Fruit fly (Drosophila melanogaster): ENCODE measurements around the gene RfC3.

The RfC3 gene

DNA sequence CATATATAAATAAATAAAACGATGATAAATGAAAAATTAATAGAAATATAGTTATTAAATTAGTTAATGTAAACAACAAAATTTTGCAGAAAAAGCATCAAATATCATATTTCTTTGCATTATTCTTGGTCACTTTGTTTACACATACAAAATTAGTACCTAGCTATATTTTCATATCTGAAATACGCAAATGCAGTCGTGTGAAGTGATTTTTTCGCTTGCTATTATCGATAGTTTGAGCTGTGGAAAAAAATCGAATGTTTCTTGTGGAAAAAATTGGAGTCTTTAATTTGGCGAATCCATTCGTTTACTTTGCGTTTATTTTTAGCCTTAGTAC, 22.5 kb upstream of the RfC3 start, which contains the start of gene Cnot4:
Gene Cnot4, plus strand, starts transcription at position 229 of the 337 bp plus-strand sequence.
- TF ChIP-seq noc (tag; optimal IDR thresholded peaks at IDR 0.05), result no peak

dm6 chr2L:10396877-10397587, 22.0 kb upstream of the RfC3 start:
- no peak for TF ChIP-seq noc (tag; optimal IDR thresholded peaks at IDR 0.05)

DNA sequence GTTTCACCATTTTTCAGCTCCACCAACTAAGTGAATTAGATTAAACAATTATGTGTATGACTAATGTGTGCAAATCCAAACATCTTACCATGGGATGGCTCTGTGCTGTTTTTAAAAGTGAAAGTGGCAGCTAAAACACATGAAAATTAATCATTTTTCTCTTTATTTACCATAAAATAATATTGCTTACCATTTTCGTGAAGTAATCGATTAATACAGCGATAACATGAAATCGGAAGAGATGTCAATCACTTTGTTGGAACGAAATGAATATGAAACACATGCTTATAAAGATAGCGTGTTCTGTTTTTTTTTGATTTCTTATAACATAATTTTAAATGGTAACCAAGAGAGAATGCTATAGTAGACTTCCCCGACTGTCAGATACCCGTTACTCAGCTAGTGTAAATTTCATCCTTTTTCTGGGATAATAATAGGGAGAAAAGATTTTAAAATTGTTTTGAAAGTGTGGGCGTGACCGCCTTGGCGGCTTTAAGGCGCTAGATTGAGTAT, 15.1 kb upstream of the RfC3 start:
- no peak for TF ChIP-seq noc (tag; optimal IDR thresholded peaks at IDR 0.05)

DNA sequence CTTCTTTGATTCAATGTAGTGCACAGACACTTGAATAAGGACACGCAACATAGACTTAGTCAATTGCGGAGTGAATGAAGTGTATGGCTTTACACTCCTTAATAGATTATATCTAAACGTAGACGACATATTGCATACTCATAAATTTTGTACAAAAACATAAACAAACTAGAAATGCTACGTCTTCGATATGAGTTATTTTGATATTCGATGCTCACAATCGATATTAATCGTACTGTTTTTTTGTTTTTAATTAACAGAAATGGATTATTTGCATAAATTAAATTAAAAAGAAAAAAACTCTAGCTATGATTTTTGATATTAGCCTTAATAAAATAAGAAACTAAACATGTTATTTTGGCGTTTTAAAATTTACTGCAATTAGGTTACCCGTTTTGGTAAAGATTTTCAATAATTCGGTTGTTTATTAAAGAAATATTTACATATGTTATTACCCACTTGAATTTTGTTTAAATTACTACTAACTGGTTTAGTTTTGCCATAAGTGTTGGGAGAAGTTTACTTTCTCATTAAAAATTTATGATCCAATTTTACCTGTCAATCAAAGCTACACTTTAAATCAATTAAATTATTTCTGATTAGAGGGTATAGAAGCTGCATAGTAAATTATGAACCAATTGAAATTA, 13.9 kb upstream of the RfC3 start, which contains the start of the genes CG17768, LSm-4 and Ir31a:
Gene CG17768, minus strand, starts transcription at position 196 of the 647 bp plus-strand sequence.
Gene LSm-4, minus strand, starts transcription at position 196 of the 647 bp plus-strand sequence.
Gene Ir31a, plus strand, starts transcription at position 558 of the 647 bp plus-strand sequence.
- TF ChIP-seq noc (tag; optimal IDR thresholded peaks at IDR 0.05), result no peak

DNA sequence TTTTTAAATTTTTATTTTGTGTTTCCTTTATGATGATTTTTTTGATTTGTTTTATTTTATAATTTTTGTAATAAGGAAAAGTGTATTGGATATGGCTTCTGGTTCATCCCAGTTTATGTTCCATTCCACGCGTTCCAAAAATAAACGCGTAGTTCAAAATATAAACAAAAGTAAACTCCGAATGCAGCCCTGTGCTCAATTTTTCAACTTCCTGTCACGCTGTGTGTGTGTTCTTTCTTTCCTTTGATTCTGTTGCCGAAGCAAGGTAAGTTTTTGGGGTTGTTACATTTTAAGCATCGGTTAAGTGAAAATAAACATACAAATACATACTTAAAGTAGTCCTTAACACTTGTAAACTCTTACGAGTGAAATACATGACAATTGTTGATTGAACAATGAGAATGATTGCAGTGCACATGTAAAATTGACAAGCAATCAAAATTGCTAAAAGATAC, 10.8 kb upstream of the RfC3 start, which contains the start of the genes Ip259 and RpS27A:
Gene Ip259, plus strand, starts transcription at position 231 of the 455 bp plus-strand sequence.
Gene RpS27A, plus strand, starts transcription at position 231 of the 455 bp plus-strand sequence.
- TF ChIP-seq noc (tag; optimal IDR thresholded peaks at IDR 0.05), result no peak

DNA sequence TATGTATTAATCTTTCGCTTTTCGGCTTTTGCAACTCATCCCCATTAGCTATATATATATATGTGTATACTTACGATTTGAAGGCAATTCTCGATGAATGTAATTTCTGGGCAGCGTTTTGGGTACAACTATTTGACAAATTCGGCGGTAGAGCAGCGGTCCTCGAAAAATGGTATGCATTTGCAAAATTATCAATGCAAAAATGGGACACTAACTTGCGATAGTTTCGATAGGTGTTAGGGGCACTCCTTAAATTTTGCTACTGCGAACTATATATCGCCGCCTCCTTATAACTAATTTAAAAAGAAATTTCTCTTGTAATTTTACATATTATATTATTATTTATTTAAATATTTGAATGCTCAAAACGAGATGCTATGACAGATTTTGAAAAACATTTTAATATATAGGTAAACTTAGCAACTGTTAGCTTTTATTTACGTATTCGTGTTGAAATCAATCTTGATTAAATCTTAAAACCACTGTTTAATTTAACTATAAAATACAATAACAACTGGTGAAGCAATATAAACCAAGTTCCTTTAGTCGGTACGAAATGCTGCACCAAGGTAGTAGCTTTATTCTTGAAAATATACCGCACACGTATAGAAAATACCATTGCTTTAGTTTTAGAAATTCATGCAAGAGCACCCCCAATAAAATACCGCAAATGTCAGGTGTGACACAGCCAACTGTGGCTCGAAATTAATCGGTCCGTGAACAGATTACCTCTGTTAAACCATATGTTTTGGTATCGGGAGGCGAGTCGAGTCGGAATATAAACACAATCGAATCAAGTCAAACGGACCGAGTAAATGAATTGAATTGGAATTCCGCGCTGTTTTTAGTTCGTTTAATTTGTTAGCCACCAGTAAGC, 5.5 kb upstream of the RfC3 start, which contains the start of the genes CG5355 and Klp31E:
Gene CG5355, minus strand, starts transcription at position 213 of the 877 bp plus-strand sequence.
Gene Klp31E, plus strand, starts transcription at position 767 of the 877 bp plus-strand sequence.
- TF ChIP-seq noc (tag; optimal IDR thresholded peaks at IDR 0.05), result no peak

dm6 chr2L:10422643-10423606, 3.9 kb downstream of the RfC3 start, which contains the start of the genes pie and Wdfy2:
Gene pie, minus strand, starts transcription at chr2L:10422780.
Gene Wdfy2, plus strand, starts transcription at chr2L:10423291.
- TF ChIP-seq noc (tag; optimal IDR thresholded peaks at IDR 0.05), result no peak

DNA sequence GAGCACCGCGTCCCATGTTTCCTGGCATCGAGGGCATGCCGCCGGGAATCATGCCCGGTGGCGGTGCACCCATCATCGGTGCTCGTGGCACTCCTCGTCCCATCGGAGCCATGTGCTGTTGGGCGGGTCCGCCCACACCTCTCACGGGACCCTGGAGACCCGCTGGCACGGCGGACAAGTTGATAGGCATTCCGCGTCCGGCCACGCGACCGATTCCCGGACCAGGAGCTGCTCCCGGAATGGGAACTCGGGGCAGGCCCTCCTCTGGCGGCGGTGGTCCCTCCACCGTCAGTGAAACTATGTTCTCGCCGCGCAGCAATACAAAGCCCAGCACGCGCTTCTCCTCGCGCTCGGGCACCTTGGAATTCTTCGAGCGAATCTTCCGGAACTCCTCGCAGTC, 6.6 kb downstream of the RfC3 start:
- no peak for TF ChIP-seq noc (tag; optimal IDR thresholded peaks at IDR 0.05)

DNA sequence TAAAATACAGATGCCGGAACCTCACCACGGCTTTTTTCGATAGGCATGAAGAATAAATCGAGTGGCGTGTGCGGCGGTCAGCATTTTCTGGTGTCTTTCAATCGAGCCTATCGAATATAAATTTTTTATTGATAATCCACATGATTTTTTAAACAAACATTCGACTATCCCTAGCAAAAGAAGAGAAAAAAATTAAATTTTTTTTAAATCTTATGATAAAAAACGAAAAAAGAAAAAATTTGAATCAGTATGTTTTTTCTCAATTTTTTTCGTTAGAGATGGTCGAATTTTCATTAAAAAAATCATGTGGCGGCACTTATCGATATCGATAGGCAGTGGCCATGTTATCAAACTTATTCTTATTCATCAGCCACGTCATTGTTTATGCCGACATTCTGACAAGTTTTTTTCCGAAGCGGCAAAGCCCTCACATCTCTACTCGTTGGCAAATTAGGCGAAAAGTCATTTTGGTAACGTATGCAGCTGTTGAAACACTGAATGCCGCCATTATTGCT, 7.6 kb downstream of the RfC3 start, which contains the start of the genes SmB and KdelR:
Gene SmB, minus strand, starts transcription at position 94 of the 515 bp plus-strand sequence.
Gene KdelR, plus strand, starts transcription at position 354 of the 515 bp plus-strand sequence.
- no peak for TF ChIP-seq noc (tag; optimal IDR thresholded peaks at IDR 0.05)

DNA sequence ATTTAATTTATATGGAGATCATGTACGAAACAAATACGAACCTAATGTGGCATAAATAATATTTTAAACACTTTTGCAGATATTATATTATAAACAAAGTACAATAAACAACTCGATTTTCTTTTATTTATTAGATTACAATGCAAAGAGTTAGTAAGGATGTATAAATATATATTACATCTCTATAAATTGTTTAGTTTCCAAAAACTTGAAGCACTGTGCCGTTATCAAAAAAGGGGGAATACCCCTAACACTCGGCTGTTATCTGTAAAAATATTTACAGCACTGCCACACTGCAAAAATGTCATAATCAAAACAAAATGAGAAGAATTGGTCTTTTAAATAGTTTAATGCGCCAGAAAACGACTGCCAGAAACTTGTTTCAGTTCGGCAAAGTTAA, 9.5 kb downstream of the RfC3 start, which contains the start of gene CG5188:
Gene CG5188, plus strand, starts transcription at position 302 of the 400 bp plus-strand sequence.
- TF ChIP-seq noc (tag; optimal IDR thresholded peaks at IDR 0.05), result peak; percentile 8

- no peak for TF ChIP-seq noc (tag; optimal IDR thresholded peaks at IDR 0.05)
These were observed 11.9 kb downstream of the RfC3 start, which contains the start of the genes Bug22 and TfIIB for dm6 chr2L:10430802-10431476. Gene Bug22, minus strand, starts transcription at chr2L:10430918. Gene TfIIB, plus strand, starts transcription at chr2L:10431338.

DNA sequence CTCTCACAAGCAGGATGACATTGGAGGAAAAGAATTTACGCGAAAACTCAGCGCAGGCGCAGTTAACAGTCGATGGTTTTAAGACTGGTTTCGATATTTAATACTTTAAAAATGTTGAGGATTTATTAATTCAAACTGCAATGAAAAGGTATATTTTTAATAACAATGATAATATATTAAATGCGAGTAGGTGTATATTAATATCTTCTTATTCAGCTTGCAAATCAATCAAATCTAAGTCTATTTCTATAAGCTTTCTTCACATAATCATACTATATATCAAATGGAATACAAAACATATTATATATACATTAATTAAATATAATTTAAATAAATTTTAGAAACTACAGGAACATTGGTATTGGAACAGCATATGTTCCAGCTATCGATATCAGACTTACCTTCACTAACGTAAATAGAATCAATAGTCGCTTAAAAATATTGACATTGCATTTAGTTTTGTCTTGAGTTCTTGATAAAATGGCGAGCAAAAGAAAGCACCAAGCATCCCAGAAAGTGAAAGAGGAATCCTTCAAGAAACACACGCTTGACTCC, 16.7 kb downstream of the RfC3 start, which contains the start of the genes TBC1D16 and holn1:
Gene TBC1D16, minus strand, starts transcription at position 51 of the 555 bp plus-strand sequence.
Gene holn1, plus strand, starts transcription at position 390 of the 555 bp plus-strand sequence.
- TF ChIP-seq noc (tag; optimal IDR thresholded peaks at IDR 0.05), result no peak
